Worm (Caenorhabditis elegans) whole organism, young adult: Measurements from ENCODE around the gene dmd-4.

Experiments used
- C06A6.2 ChIP-seq: fragments of 200-800 bp; sonication (Bioruptor generic); conservative IDR thresholded peaks from 2 replicates; pipeline ENCODE4 v1.3.6; 2022; ENCODE audit warnings: missing genetic modification characterization, missing compliant biosample characterization
- D2030.7 ChIP-seq: fragments of 200-800 bp; sonication (Bioruptor generic); IDR thresholded peaks from 2 replicates; pipeline ENCODE4 v1.3.6; 2022; ENCODE audit warnings: missing genetic modification reagents, missing genetic modification characterization, missing compliant biosample characterization
- F22D6.2 ChIP-seq: sonication (generic microtip); optimal IDR thresholded peaks from 2 replicates; lab custom pipeline; 2016; ENCODE audit warnings: mild to moderate bottlenecking, missing genetic modification characterization, missing compliant biosample characterization
- F55B11.4 ChIP-seq: sonication (generic microtip); optimal IDR thresholded peaks from 2 replicates; lab custom pipeline; 2016; ENCODE audit warnings: missing compliant biosample characterization, missing genetic modification characterization, borderline replicate concordance; ENCODE audit not compliant: insufficient read depth
- F57A8.1 ChIP-seq: fragments of 200-800 bp; sonication (Bioruptor generic); optimal IDR thresholded peaks from 2 replicates; lab custom pipeline; 2018; ENCODE audit warnings: mild to moderate bottlenecking, missing genetic modification characterization, moderate library complexity, missing compliant biosample characterization
- F57C9.4 ChIP-seq: sonication (generic microtip); optimal IDR thresholded peaks from 2 replicates; lab custom pipeline; 2017; ENCODE audit warnings: mild to moderate bottlenecking, missing genetic modification characterization, missing compliant biosample characterization
- Y53G8AR.9 ChIP-seq: fragments of 200-800 bp; sonication (Bioruptor generic); conservative IDR thresholded peaks from 2 replicates; pipeline ENCODE4 v1.3.6; 2022; ENCODE audit warnings: missing genetic modification reagents, missing genetic modification characterization, missing compliant biosample characterization
- ama-1 ChIP-seq, 3 experiments: fragments of 150-350 bp in 1 of 3; sonication (generic microtip) in 2 of 3; optimal IDR thresholded peaks; 2 replicates each; lab custom pipeline; 2014 to 2018; ENCODE audit warnings: missing biosample characterization in 2 of 3, missing genetic modification characterization in 2 of 3, missing genetic modification reagents in 2 of 3
- aptf-3 ChIP-seq: fragments of 200-800 bp; sonication (Bioruptor generic); IDR thresholded peaks from 2 replicates; pipeline ENCODE4 v1.3.6; 2022; ENCODE audit warnings: missing genetic modification characterization, missing compliant biosample characterization
- athp-1 ChIP-seq: sonication (generic microtip); optimal IDR thresholded peaks from 2 replicates; lab custom pipeline; 2017; ENCODE audit warnings: mild to moderate bottlenecking, missing genetic modification characterization, missing compliant biosample characterization
- attf-6 ChIP-seq: fragments of 200-800 bp; sonication (Bioruptor generic); IDR thresholded peaks from 2 replicates; pipeline ENCODE4 v1.3.6; 2022; ENCODE audit warnings: missing genetic modification reagents, missing genetic modification characterization, missing compliant biosample characterization
- ceh-40 ChIP-seq: fragments of 200-800 bp; sonication (Bioruptor generic); IDR thresholded peaks from 2 replicates; pipeline ENCODE4 v1.3.6; 2022; ENCODE audit warnings: missing genetic modification characterization, missing compliant biosample characterization
- dox-1 ChIP-seq: fragments of 200-800 bp; sonication (Bioruptor generic); IDR thresholded peaks from 2 replicates; pipeline ENCODE4 v1.3.6; 2022; ENCODE audit warnings: missing genetic modification reagents, missing genetic modification characterization, missing compliant biosample characterization
- efl-1 ChIP-seq: fragments of 150-350 bp; optimal IDR thresholded peaks from 2 replicates; lab custom pipeline; 2014; ENCODE audit warnings: missing biosample characterization, missing genetic modification reagents, missing genetic modification characterization
- ekl-4 ChIP-seq: fragments of 200-800 bp; sonication (Bioruptor generic); IDR thresholded peaks from 2 replicates; pipeline ENCODE4 v1.3.6; 2022; ENCODE audit warnings: missing genetic modification reagents, missing genetic modification characterization, missing compliant biosample characterization
- gei-17 ChIP-seq: fragments of 200-800 bp; sonication (Bioruptor generic); optimal IDR thresholded peaks from 2 replicates; lab custom pipeline; 2018; ENCODE audit warnings: mild to moderate bottlenecking, missing genetic modification characterization, missing compliant biosample characterization
- him-1 ChIP-seq: sonication (generic microtip); optimal IDR thresholded peaks from 2 replicates; lab custom pipeline; 2016; ENCODE audit warnings: missing genotype, missing genetic modification reagents, missing genetic modification characterization, missing compliant biosample characterization
- let-526 ChIP-seq: fragments of 200-800 bp; sonication (Bioruptor generic); IDR thresholded peaks from 2 replicates; pipeline ENCODE4 v1.3.6; 2022; ENCODE audit warnings: missing genetic modification reagents, missing genetic modification characterization, missing compliant biosample characterization
- lin-26 ChIP-seq: fragments of 200-800 bp; sonication (Bioruptor generic); IDR thresholded peaks from 2 replicates; pipeline ENCODE4 v1.3.6; 2022; ENCODE audit warnings: missing genetic modification reagents, missing genetic modification characterization, missing compliant biosample characterization
- lin-40 ChIP-seq: sonication (generic microtip); optimal IDR thresholded peaks from 2 replicates; lab custom pipeline; 2016; ENCODE audit warnings: missing genetic modification characterization, mild to moderate bottlenecking, missing compliant biosample characterization, missing genotype, missing genetic modification reagents
- lsl-1 ChIP-seq: fragments of 200-800 bp; sonication (Bioruptor generic); optimal IDR thresholded peaks from 2 replicates; lab custom pipeline; 2018; ENCODE audit warnings: mild to moderate bottlenecking, missing genetic modification characterization, moderate library complexity, missing compliant biosample characterization
- mes-4 ChIP-seq: sonication (generic microtip); optimal IDR thresholded peaks from 2 replicates; lab custom pipeline; 2016; ENCODE audit warnings: missing genotype, missing genetic modification characterization, missing compliant biosample characterization
- nhr-80 ChIP-seq: sonication (generic microtip); optimal IDR thresholded peaks from 2 replicates; lab custom pipeline; 2016; ENCODE audit warnings: missing genetic modification characterization, missing compliant biosample characterization
- nhr-90 ChIP-seq: sonication (generic microtip); optimal IDR thresholded peaks from 2 replicates; lab custom pipeline; 2016; ENCODE audit warnings: missing genotype, mild to moderate bottlenecking, missing genetic modification characterization, missing compliant biosample characterization
- pha-4 ChIP-seq: fragments of 150-350 bp; sonication (generic microtip); optimal IDR thresholded peaks from 2 replicates; lab custom pipeline; 2014; ENCODE audit warnings: missing biosample characterization, missing genetic modification reagents, missing genetic modification characterization
- repo-1 ChIP-seq: sonication (generic microtip); optimal IDR thresholded peaks from 2 replicates; lab custom pipeline; 2017; ENCODE audit warnings: mild to moderate bottlenecking, missing genetic modification characterization, missing compliant biosample characterization
- rpc-1 ChIP-seq, 2 experiments: fragments of 150-350 bp in 1 of 2; sonication (generic microtip) in 1 of 2; optimal IDR thresholded peaks; 2 replicates each; lab custom pipeline; 2014 to 2018; ENCODE audit warnings: missing biosample characterization in 1 of 2, missing genetic modification characterization in 1 of 2, missing genetic modification reagents in 1 of 2, missing genotype in 1 of 2
- sdz-38 ChIP-seq: sonication (generic microtip); optimal IDR thresholded peaks from 2 replicates; lab custom pipeline; 2016; ENCODE audit warnings: missing genotype, missing genetic modification characterization, missing compliant biosample characterization
- snpc-1.1 ChIP-seq: sonication (generic microtip); optimal IDR thresholded peaks from 2 replicates; lab custom pipeline; 2017; ENCODE audit warnings: missing genetic modification characterization, mild to moderate bottlenecking, missing compliant biosample characterization, antibody characterized with exemption, moderate library complexity, missing genotype, missing genetic modification reagents; ENCODE audit not compliant: insufficient read depth
- snpc-1.3 ChIP-seq: sonication (generic microtip); optimal IDR thresholded peaks from 2 replicates; lab custom pipeline; 2017; ENCODE audit warnings: missing genetic modification characterization, mild to moderate bottlenecking, missing compliant biosample characterization, antibody characterized with exemption, moderate library complexity, missing genotype, missing genetic modification reagents; ENCODE audit not compliant: insufficient read depth
- snpc-4 ChIP-seq, 5 experiments: fragments of 150-350 bp in 1 of 5; sonication (generic microtip) in 4 of 5; optimal IDR thresholded peaks; 2 replicates each; lab custom pipeline; 2014 to 2018; ENCODE audit warnings: missing genetic modification characterization in 5 of 5, missing biosample characterization in 3 of 5, antibody characterized with exemption in 2 of 5, mild to moderate bottlenecking in 2 of 5, missing compliant biosample characterization in 2 of 5, missing genotype in 2 of 5, moderate library complexity in 2 of 5, missing genetic modification reagents in 1 of 5
- tbp1 ChIP-seq: fragments of 200-800 bp; sonication (Bioruptor generic); optimal IDR thresholded peaks from 2 replicates; lab custom pipeline; 2018; ENCODE audit warnings: mild to moderate bottlenecking, missing genetic modification characterization, missing compliant biosample characterization
- tbx-9 ChIP-seq: sonication (generic microtip); optimal IDR thresholded peaks from 2 replicates; lab custom pipeline; 2016; ENCODE audit warnings: borderline replicate concordance, missing genetic modification characterization, inconsistent platforms, missing compliant biosample characterization
- tlf-1 ChIP-seq: fragments of 200-800 bp; sonication (Bioruptor generic); optimal IDR thresholded peaks from 2 replicates; lab custom pipeline; 2018; ENCODE audit warnings: mild to moderate bottlenecking, missing genetic modification characterization, missing compliant biosample characterization
- unc-130 ChIP-seq: sonication (generic microtip); optimal IDR thresholded peaks from 2 replicates; lab custom pipeline; 2016; ENCODE audit warnings: missing genetic modification reagents, missing genetic modification characterization, missing compliant biosample characterization
- zim-3 ChIP-seq: sonication (generic microtip); optimal IDR thresholded peaks from 2 replicates; lab custom pipeline; 2017; ENCODE audit warnings: mild to moderate bottlenecking, missing genetic modification characterization, moderate library complexity, missing compliant biosample characterization
- ztf-22 ChIP-seq: fragments of 200-800 bp; sonication (Bioruptor generic); optimal IDR thresholded peaks from 2 replicates; lab custom pipeline; 2018; ENCODE audit warnings: mild to moderate bottlenecking, missing genetic modification characterization, moderate library complexity, missing compliant biosample characterization
- ztf-25 ChIP-seq: fragments of 200-800 bp; sonication (Bioruptor generic); IDR thresholded peaks from 2 replicates; pipeline ENCODE4 v1.3.6; 2022; ENCODE audit warnings: missing genetic modification reagents, missing genetic modification characterization, missing compliant biosample characterization
- ztf-28 ChIP-seq: fragments of 200-800 bp; sonication (Bioruptor generic); IDR thresholded peaks from 2 replicates; pipeline ENCODE4 v1.3.6; 2022; ENCODE audit warnings: missing genetic modification reagents, missing genetic modification characterization, missing compliant biosample characterization
- ztf-3 ChIP-seq: fragments of 200-800 bp; sonication (Bioruptor generic); optimal IDR thresholded peaks from 2 replicates; lab custom pipeline; 2018; ENCODE audit warnings: mild to moderate bottlenecking, missing genetic modification characterization, missing compliant biosample characterization
- ztf-6 ChIP-seq: fragments of 200-800 bp; sonication (Bioruptor generic); IDR thresholded peaks from 2 replicates; pipeline ENCODE4 v1.3.6; 2022; ENCODE audit warnings: missing genetic modification reagents, missing genetic modification characterization, missing compliant biosample characterization

Gene dmd-4

ce11 chrX:14841030-14841429, 20.6 kb downstream of the dmd-4 start (continued):
- peak; percentile 77; the same call in 1 of the 2 replicates for TF ChIP-seq dox-1
- TF ChIP-seq ceh-40 (GFP tag; lab: Robert Waterston, UW) = no peak
- TF ChIP-seq D2030.7 (GFP tag; lab: Robert Waterston, UW) = no peak
- TF ChIP-seq snpc-4 (GFP tag; optimal IDR thresholded peaks at IDR 0.05; lab: Kevin White, UChicago) = no peak
- peak in 3 of 4 experiments; percentile 34 to 59 (median 58) for TF ChIP-seq snpc-4 (tag; optimal IDR thresholded peaks at IDR 0.05; lab: Kevin White, UChicago)
- no peak for TF ChIP-seq snpc-1.3 (tag; lab: Kevin White, UChicago)
- no peak for TF ChIP-seq F57A8.1 (GFP tag; lab: Kevin White, UChicago)
- no peak for TF ChIP-seq let-526 (GFP tag; lab: Robert Waterston, UW)
- TF ChIP-seq efl-1 = peak; percentile 15
- TF ChIP-seq mes-4 (tag; lab: Kevin White, UChicago) = no peak
- no peak for TF ChIP-seq ztf-25
- TF ChIP-seq C06A6.2 (GFP tag; lab: Robert Waterston, UW) = peak; percentile 52; the same call in 1 of the 2 replicates
- peak; percentile 20 for TF ChIP-seq gei-17 (GFP tag; lab: Kevin White, UChicago)
- TF ChIP-seq aptf-3 (GFP tag; lab: Robert Waterston, UW) = no peak
- TF ChIP-seq F22D6.2 (tag; lab: Kevin White, UChicago) = no peak
- no peak for TF ChIP-seq ztf-3
- TF ChIP-seq zim-3 = no peak
- TF ChIP-seq lin-26 (GFP tag; lab: Robert Waterston, UW) = peak; percentile 64; the same call in 1 of the 2 replicates
- TF ChIP-seq tlf-1 (GFP tag; lab: Kevin White, UChicago) = no peak
- TF ChIP-seq ztf-6 (GFP tag; lab: Robert Waterston, UW) = peak; percentile 28; the same call in 1 of the 2 replicates
- no peak for TF ChIP-seq ztf-28 (GFP tag; lab: Robert Waterston, UW)
- no peak for TF ChIP-seq ztf-22 (GFP tag; lab: Kevin White, UChicago)
- peak; percentile 74 for TF ChIP-seq nhr-80 (tag; lab: Kevin White, UChicago)
- TF ChIP-seq repo-1 (tag; lab: Kevin White, UChicago) = no peak
- no peak for TF ChIP-seq nhr-90 (tag; lab: Kevin White, UChicago)
- peak; percentile 57 for TF ChIP-seq tbp1
- TF ChIP-seq F57C9.4 = no peak
- TF ChIP-seq ekl-4 (GFP tag; lab: Robert Waterston, UW) = no peak
- TF ChIP-seq lsl-1 (GFP tag; lab: Kevin White, UChicago) = no peak
- TF ChIP-seq tbx-9 (tag; lab: Kevin White, UChicago) = no peak

ce11 chrX:14838339-14838738, 23.3 kb downstream of the dmd-4 start:
- TF ChIP-seq ekl-4 (GFP tag; lab: Robert Waterston, UW) = no peak
- TF ChIP-seq pha-4 (tag; lab: Kevin White, UChicago) = no peak
- no peak for TF ChIP-seq Y53G8AR.9 (GFP tag; lab: Robert Waterston, UW)
- TF ChIP-seq athp-1 (tag; lab: Kevin White, UChicago) = no peak
- TF ChIP-seq ztf-25 = no peak
- TF ChIP-seq ama-1 (optimal IDR thresholded peaks at IDR 0.05; lab: Kevin White, UChicago) = no peak
- TF ChIP-seq ama-1 (GFP tag; optimal IDR thresholded peaks at IDR 0.05; lab: Kevin White, UChicago) = no peak
- TF ChIP-seq F55B11.4 (tag; lab: Kevin White, UChicago) = no peak
- no peak for TF ChIP-seq snpc-1.1 (tag; lab: Kevin White, UChicago)
- TF ChIP-seq ztf-28 (GFP tag; lab: Robert Waterston, UW) = no peak
- TF ChIP-seq unc-130 (GFP tag; lab: Kevin White, UChicago) = no peak
- TF ChIP-seq lin-40 (tag; lab: Kevin White, UChicago) = no peak
- TF ChIP-seq him-1 (tag; lab: Kevin White, UChicago) = no peak
- TF ChIP-seq attf-6 (GFP tag; lab: Robert Waterston, UW) = no peak
- TF ChIP-seq sdz-38 = no peak
- TF ChIP-seq rpc-1 (optimal IDR thresholded peaks at IDR 0.05; lab: Kevin White, UChicago) = no peak
- no peak for TF ChIP-seq rpc-1 (tag; optimal IDR thresholded peaks at IDR 0.05; lab: Kevin White, UChicago)
